Fruit fly (Drosophila melanogaster) whole organism, embryonic: ENCODE measurements around the gene SoYb.
A peak's percentile ranks its signal among the peaks of the same experiment; 100 is the strongest.

Experiments
- Antp ChIP-seq: fragments of 200-800 bp; sonication (Bioruptor generic); optimal IDR thresholded peaks from 3 replicates; lab custom pipeline; 2016; ENCODE audit warnings: missing biosample characterization, missing genetic modification characterization
- CG10267 ChIP-seq: fragments of 200-800 bp; sonication (Bioruptor generic); optimal IDR thresholded peaks from 2 replicates; lab custom pipeline; 2018; ENCODE audit warnings: missing biosample characterization, mild to moderate bottlenecking, missing genetic modification characterization, moderate library complexity
- CG10654 ChIP-seq: fragments of 200-800 bp; sonication (Bioruptor generic); optimal IDR thresholded peaks from 2 replicates; lab custom pipeline; 2016; ENCODE audit warnings: missing biosample characterization, missing genetic modification characterization
- CG11456 ChIP-seq: fragments of 200-800 bp; sonication (Bioruptor generic); IDR thresholded peaks from 3 replicates; pipeline ENCODE4 v1.3.6; 2022; ENCODE audit warnings: missing biosample characterization, missing genetic modification characterization
- CG12744 ChIP-seq: fragments of 200-800 bp; sonication (Bioruptor generic); optimal IDR thresholded peaks from 2 replicates; lab custom pipeline; 2016; ENCODE audit warnings: missing biosample characterization, missing genetic modification characterization
- CG14710 ChIP-seq: fragments of 200-800 bp; sonication (Bioruptor generic); optimal IDR thresholded peaks from 3 replicates; lab custom pipeline; 2019; ENCODE audit warnings: missing biosample characterization, mild to moderate bottlenecking, missing genetic modification characterization, moderate library complexity
- CG1647 ChIP-seq: fragments of 200-800 bp; sonication (Bioruptor generic); optimal IDR thresholded peaks from 3 replicates; lab custom pipeline; 2016; ENCODE audit warnings: missing biosample characterization, missing genetic modification characterization
- CG16779 ChIP-seq: fragments of 200-800 bp; sonication (Bioruptor generic); IDR thresholded peaks from 2 replicates; pipeline ENCODE4 v1.3.6; 2022; ENCODE audit warnings: missing biosample characterization, missing genetic modification characterization
- CG2875 ChIP-seq: fragments of 200-800 bp; sonication (Bioruptor generic); optimal IDR thresholded peaks from 2 replicates; lab custom pipeline; 2017; ENCODE audit warnings: missing biosample characterization, mild to moderate bottlenecking, missing genetic modification characterization, missing genetic modification reagents
- CG31365 ChIP-seq: fragments of 200-800 bp; sonication (Bioruptor generic); optimal IDR thresholded peaks from 2 replicates; lab custom pipeline; 2018; ENCODE audit warnings: missing biosample characterization, mild to moderate bottlenecking, missing genetic modification characterization
- CG3407 ChIP-seq: fragments of 200-800 bp; sonication (Bioruptor generic); optimal IDR thresholded peaks from 2 replicates; lab custom pipeline; 2018; ENCODE audit warnings: missing biosample characterization, mild to moderate bottlenecking, missing genetic modification characterization
- CG34376 ChIP-seq: fragments of 200-800 bp; sonication (Bioruptor generic); optimal IDR thresholded peaks from 2 replicates; lab custom pipeline; 2018; ENCODE audit warnings: missing biosample characterization, mild to moderate bottlenecking, missing genetic modification characterization
- CG4404 ChIP-seq: fragments of 200-800 bp; sonication (Bioruptor generic); IDR thresholded peaks from 2 replicates; pipeline ENCODE4 v1.3.6; 2022; ENCODE audit warnings: missing biosample characterization, missing genetic modification characterization
- CG4730 ChIP-seq: fragments of 200-800 bp; sonication (Bioruptor generic); IDR thresholded peaks from 2 replicates; pipeline ENCODE4 v1.3.6; 2022; ENCODE audit warnings: missing biosample characterization, missing genetic modification characterization
- CG4854 ChIP-seq: fragments of 200-800 bp; sonication (Bioruptor generic); optimal IDR thresholded peaks from 2 replicates; lab custom pipeline; 2016; ENCODE audit warnings: missing biosample characterization, missing genetic modification characterization, inconsistent platforms
- CG6765 ChIP-seq: fragments of 200-800 bp; sonication (Bioruptor generic); optimal IDR thresholded peaks from 3 replicates; lab custom pipeline; 2017; ENCODE audit warnings: missing biosample characterization, mild to moderate bottlenecking, missing genetic modification characterization
- CG9797 ChIP-seq: fragments of 200-800 bp; sonication (Bioruptor generic); optimal IDR thresholded peaks from 3 replicates; lab custom pipeline; 2018; ENCODE audit warnings: missing biosample characterization, mild to moderate bottlenecking, missing genetic modification characterization
- Dbx ChIP-seq: fragments of 200-800 bp; sonication (Bioruptor generic); IDR thresholded peaks from 3 replicates; pipeline ENCODE4 v1.3.6; 2022; ENCODE audit warnings: missing biosample characterization, missing genetic modification characterization
- Doc2 ChIP-seq: fragments of 200-800 bp; sonication (Bioruptor generic); IDR thresholded peaks from 2 replicates; pipeline ENCODE4 v1.3.6; 2022; ENCODE audit warnings: missing biosample characterization, missing genetic modification characterization
- Doc3 ChIP-seq: fragments of 200-800 bp; sonication (Bioruptor generic); IDR thresholded peaks from 3 replicates; pipeline ENCODE4 v1.3.6; 2022; ENCODE audit warnings: missing biosample characterization, missing genetic modification characterization; ENCODE audit not compliant: partially characterized antibody
- Dp ChIP-seq: fragments of 200-800 bp; sonication (Bioruptor generic); optimal IDR thresholded peaks from 2 replicates; lab custom pipeline; 2018; ENCODE audit warnings: missing biosample characterization, mild to moderate bottlenecking, missing genetic modification characterization, moderate library complexity
- Drgx ChIP-seq: fragments of 200-800 bp; sonication (Bioruptor generic); IDR thresholded peaks from 2 replicates; pipeline ENCODE4 v1.3.6; 2022; ENCODE audit warnings: missing biosample characterization, missing genetic modification characterization
- Elba2 ChIP-seq: fragments of 200-800 bp; sonication (Bioruptor generic); optimal IDR thresholded peaks from 3 replicates; lab custom pipeline; 2016; ENCODE audit warnings: missing biosample characterization, missing genetic modification characterization
- GATAe ChIP-seq: fragments of 200-800 bp; sonication (Bioruptor generic); conservative IDR thresholded peaks from 2 replicates; pipeline ENCODE4 v1.3.6; 2022; ENCODE audit warnings: missing biosample characterization, missing genetic modification characterization
- Gug ChIP-seq: fragments of 200-800 bp; sonication (Bioruptor generic); IDR thresholded peaks from 4 replicates; pipeline ENCODE4 v1.3.6; 2022; ENCODE audit warnings: missing biosample characterization, missing genetic modification characterization
- HmgD ChIP-seq: fragments of 200-800 bp; sonication (Bioruptor generic); optimal IDR thresholded peaks from 3 replicates; lab custom pipeline; 2016; ENCODE audit warnings: missing biosample characterization, missing genetic modification characterization
- Hr3 ChIP-seq: fragments of 200-800 bp; sonication (Bioruptor generic); optimal IDR thresholded peaks from 3 replicates; lab custom pipeline; 2016; ENCODE audit warnings: missing biosample characterization, missing genetic modification characterization
- Jarid2 ChIP-seq: fragments of 200-800 bp; sonication (Bioruptor generic); optimal IDR thresholded peaks from 3 replicates; lab custom pipeline; 2017; ENCODE audit warnings: mild to moderate bottlenecking, missing biosample characterization, missing genetic modification reagents, missing genetic modification characterization
- Lim3 ChIP-seq: fragments of 200-800 bp; sonication (Bioruptor generic); IDR thresholded peaks from 2 replicates; pipeline ENCODE4 v1.3.6; 2022; ENCODE audit warnings: missing biosample characterization, missing genetic modification characterization
- NK7.1 ChIP-seq: fragments of 200-800 bp; sonication (Bioruptor generic); optimal IDR thresholded peaks from 3 replicates; lab custom pipeline; 2016; ENCODE audit warnings: missing biosample characterization, missing genetic modification characterization
- Nf-YB ChIP-seq: fragments of 200-800 bp; sonication (Bioruptor generic); optimal IDR thresholded peaks from 3 replicates; lab custom pipeline; 2019; ENCODE audit warnings: missing biosample characterization, mild to moderate bottlenecking, missing genetic modification characterization, moderate library complexity
- Rfx ChIP-seq: fragments of 200-800 bp; sonication (Bioruptor generic); IDR thresholded peaks from 2 replicates; pipeline ENCODE4 v1.3.6; 2022; ENCODE audit warnings: missing biosample characterization, missing genetic modification characterization
- cas ChIP-seq: fragments of 200-800 bp; sonication (Bioruptor generic); IDR thresholded peaks from 2 replicates; pipeline ENCODE4 v1.3.6; 2022; ENCODE audit warnings: missing biosample characterization, missing genetic modification characterization
- dati ChIP-seq: fragments of 200-800 bp; sonication (Bioruptor generic); IDR thresholded peaks from 2 replicates; pipeline ENCODE4 v1.3.6; 2022; ENCODE audit warnings: missing biosample characterization, missing genetic modification characterization
- dpn ChIP-seq, 2 experiments: fragments of 200-800 bp; sonication (Bioruptor generic); optimal IDR thresholded peaks; 3 replicates each; lab custom pipeline; 2016; ENCODE audit warnings: missing biosample characterization in 2 of 2, missing genetic modification characterization in 2 of 2
- eve ChIP-seq, 2 experiments: fragments of >200 bp; optimal IDR thresholded peaks; 2 replicates each; lab custom pipeline; 2017; ENCODE audit warnings: missing biosample characterization in 2 of 2, missing genetic modification characterization in 2 of 2
- fd64A ChIP-seq: fragments of 200-800 bp; sonication (Bioruptor generic); optimal IDR thresholded peaks from 3 replicates; lab custom pipeline; 2018; ENCODE audit warnings: missing biosample characterization, mild to moderate bottlenecking, missing genetic modification characterization
- ftz-f1 ChIP-seq: fragments of 200-800 bp; sonication (Bioruptor generic); optimal IDR thresholded peaks from 2 replicates; lab custom pipeline; 2016; ENCODE audit warnings: missing biosample characterization, missing genetic modification characterization
- her ChIP-seq: fragments of 200-800 bp; sonication (Bioruptor generic); optimal IDR thresholded peaks from 2 replicates; lab custom pipeline; 2016; ENCODE audit warnings: missing biosample characterization, missing genetic modification characterization
- insv ChIP-seq, 2 experiments: fragments of 200-800 bp; sonication (Bioruptor generic); optimal IDR thresholded peaks; 3 replicates each; lab custom pipeline; 2016 to 2018; ENCODE audit warnings: missing biosample characterization in 2 of 2, missing genetic modification characterization in 2 of 2
- luna ChIP-seq: fragments of 200-800 bp; sonication (Bioruptor generic); optimal IDR thresholded peaks from 2 replicates; lab custom pipeline; 2016; ENCODE audit warnings: missing biosample characterization, missing genetic modification characterization
- pan ChIP-seq, 4 experiments: fragments of >200 bp in 3 of 4; fragments of 200-800 bp in 1 of 4; sonication (Bioruptor generic) in 1 of 4; optimal IDR thresholded peaks in 3 of 4; IDR thresholded peaks in 1 of 4; 2 replicates each; pipeline versions ENCODE4 v1.3.6 to Lab custom; 2017 to 2022; ENCODE audit warnings: missing biosample characterization in 2 of 4, missing genetic modification characterization in 2 of 4, mixed read lengths in 1 of 4
- pzg ChIP-seq: fragments of 200-800 bp; sonication (Bioruptor generic); optimal IDR thresholded peaks from 3 replicates; lab custom pipeline; 2018; ENCODE audit warnings: missing biosample characterization, mild to moderate bottlenecking, missing genetic modification characterization, moderate library complexity
- ro ChIP-seq: fragments of 200-800 bp; sonication (Bioruptor generic); IDR thresholded peaks from 2 replicates; pipeline ENCODE4 v1.3.6; 2022; ENCODE audit warnings: missing biosample characterization, missing genetic modification characterization
- run ChIP-seq: fragments of 200-800 bp; sonication (Bioruptor generic); optimal IDR thresholded peaks from 3 replicates; lab custom pipeline; 2018; ENCODE audit warnings: missing biosample characterization, mild to moderate bottlenecking, missing genetic modification characterization
- stwl ChIP-seq: fragments of 200-800 bp; sonication (Bioruptor generic); optimal IDR thresholded peaks from 3 replicates; lab custom pipeline; 2018; ENCODE audit warnings: missing biosample characterization, mild to moderate bottlenecking, missing genetic modification characterization, moderate library complexity
- trh ChIP-seq: fragments of 200-800 bp; sonication (Bioruptor generic); optimal IDR thresholded peaks from 2 replicates; lab custom pipeline; 2016; ENCODE audit warnings: missing biosample characterization, missing genetic modification characterization
- tup ChIP-seq: fragments of 200-800 bp; sonication (Bioruptor generic); optimal IDR thresholded peaks from 2 replicates; lab custom pipeline; 2016; ENCODE audit warnings: missing biosample characterization, mild to moderate bottlenecking, missing genetic modification characterization, moderate library complexity
- yki ChIP-seq: fragments of >200 bp; optimal IDR thresholded peaks from 3 replicates; lab custom pipeline; 2018
- z ChIP-seq: fragments of 200-800 bp; sonication (Bioruptor generic); IDR thresholded peaks from 3 replicates; pipeline ENCODE4 v1.3.6; 2022; ENCODE audit warnings: missing biosample characterization, missing genetic modification characterization
- zfh1 ChIP-seq: fragments of 200-800 bp; sonication (Bioruptor generic); IDR thresholded peaks from 3 replicates; pipeline ENCODE4 v1.3.6; 2022; ENCODE audit warnings: missing biosample characterization, missing genetic modification characterization

The SoYb gene

dm6 chr2L:10003593-10003992 lies 1.1 kb upstream of the SoYb start, which contains the start of gene Ndf (continued):
- peak; percentile 76 for TF ChIP-seq CG14710
- TF ChIP-seq insv (GFP tag; optimal IDR thresholded peaks at IDR 0.05; lab: Kevin White, UChicago), result no peak
- TF ChIP-seq Hr3 (GFP tag; lab: Kevin White, UChicago), result peak; percentile 45
- peak; percentile 23 for TF ChIP-seq CG2875 (GFP tag; lab: Kevin White, UChicago)
- peak; percentile 25 for TF ChIP-seq CG12744 (GFP tag; lab: Kevin White, UChicago)
- no peak for TF ChIP-seq run (tag; lab: Kevin White, UChicago)
- TF ChIP-seq CG10267 (tag; lab: Kevin White, UChicago), result peak; percentile 98
- peak; percentile 61 for TF ChIP-seq cas
- TF ChIP-seq Elba2 (GFP tag; lab: Kevin White, UChicago), result no peak
- no peak for TF ChIP-seq ro (GFP tag; lab: Robert Waterston, UW)
- no peak for TF ChIP-seq eve (GFP tag; optimal IDR thresholded peaks at IDR 0.05; lab: Kevin White, UChicago)
- peak; percentile 41 for TF ChIP-seq CG4854
- TF ChIP-seq CG1647 (GFP tag; lab: Kevin White, UChicago), result peak; percentile 29
- TF ChIP-seq fd64A (GFP tag; lab: Kevin White, UChicago), result no peak
- TF ChIP-seq Doc3 (GFP tag; lab: Robert Waterston, UW), result peak; percentile 57; the same call in 2 of the 3 replicates
- peak; percentile 16 for TF ChIP-seq her (GFP tag; lab: Kevin White, UChicago)
- no peak for TF ChIP-seq luna (GFP tag; lab: Kevin White, UChicago)
- no peak for TF ChIP-seq Lim3 (GFP tag; lab: Robert Waterston, UW)
- TF ChIP-seq CG31365 (tag; lab: Kevin White, UChicago), result no peak
- TF ChIP-seq pzg (GFP tag; lab: Kevin White, UChicago), result peak; percentile 93
- no peak for TF ChIP-seq yki (lab: Kevin White, UChicago)
- peak; percentile 80 for TF ChIP-seq Dbx (GFP tag; lab: Robert Waterston, UW)
- peak; percentile 62 for TF ChIP-seq tup (GFP tag; lab: Kevin White, UChicago)
- TF ChIP-seq dati (GFP tag; lab: Robert Waterston, UW), result no peak
- TF ChIP-seq z, result no peak
- TF ChIP-seq CG10654, result peak; percentile 30
- TF ChIP-seq CG4404 (GFP tag; lab: Robert Waterston, UW), result 0 out of 2 replicates have a peak, but pooled peaks have one; percentile 29
- peak; percentile 56 for TF ChIP-seq CG9797 (GFP tag; lab: Kevin White, UChicago)
- TF ChIP-seq dpn (GFP tag; optimal IDR thresholded peaks at IDR 0.05; lab: Kevin White, UChicago), result peak; percentile 61 to 63
- peak; percentile 48 for TF ChIP-seq Dp (GFP tag; lab: Kevin White, UChicago)
- peak; percentile 77; the same call in 2 of the 3 replicates for TF ChIP-seq CG11456
- TF ChIP-seq zfh1, result peak; percentile 80
- no peak for TF ChIP-seq CG6765 (GFP tag; lab: Kevin White, UChicago)
- peak; percentile 61 for TF ChIP-seq Antp (GFP tag; lab: Kevin White, UChicago)
- peak; percentile 41 for TF ChIP-seq ftz-f1 (GFP tag; lab: Kevin White, UChicago)
- TF ChIP-seq Drgx (GFP tag; lab: Robert Waterston, UW), result peak; percentile 58; the same call in 1 of the 2 replicates
- TF ChIP-seq Doc2 (GFP tag; lab: Robert Waterston, UW), result no peak
- TF ChIP-seq Rfx (GFP tag; lab: Robert Waterston, UW), result peak; percentile 91
- peak; percentile 67; the same call in 1 of the 2 replicates for TF ChIP-seq CG16779
- TF ChIP-seq pan (optimal IDR thresholded peaks at IDR 0.05; lab: Kevin White, UChicago), result no peak
- TF ChIP-seq pan (GFP tag; optimal IDR thresholded peaks at IDR 0.05 in 1 of 2, IDR thresholded peaks at IDR 0.05 in 1 of 2), result peak in 1 of 2 experiments; percentile 68
- TF ChIP-seq Jarid2, result no peak
- peak; percentile 93 for TF ChIP-seq stwl (tag; lab: Kevin White, UChicago)
- peak; percentile 62; the same call in 1 of the 4 replicates for TF ChIP-seq Gug (GFP tag; lab: Robert Waterston, UW)
- TF ChIP-seq GATAe (GFP tag; lab: Robert Waterston, UW), result peak; percentile 28; the same call in 1 of the 2 replicates
- peak; percentile 55 for TF ChIP-seq CG34376 (GFP tag; lab: Kevin White, UChicago)
- no peak for TF ChIP-seq NK7.1 (GFP tag; lab: Kevin White, UChicago)
- no peak for TF ChIP-seq trh (GFP tag; lab: Kevin White, UChicago)
- TF ChIP-seq HmgD, result peak; percentile 8
- TF ChIP-seq CG4730 (GFP tag; lab: Robert Waterston, UW), result peak; percentile 51
- TF ChIP-seq CG3407 (GFP tag; lab: Kevin White, UChicago), result peak; percentile 43
- peak; percentile 13 for TF ChIP-seq Nf-YB (GFP tag; lab: Kevin White, UChicago)
